Worm (Caenorhabditis elegans): ENCODE data around the gene ilys-5.

DNA sequence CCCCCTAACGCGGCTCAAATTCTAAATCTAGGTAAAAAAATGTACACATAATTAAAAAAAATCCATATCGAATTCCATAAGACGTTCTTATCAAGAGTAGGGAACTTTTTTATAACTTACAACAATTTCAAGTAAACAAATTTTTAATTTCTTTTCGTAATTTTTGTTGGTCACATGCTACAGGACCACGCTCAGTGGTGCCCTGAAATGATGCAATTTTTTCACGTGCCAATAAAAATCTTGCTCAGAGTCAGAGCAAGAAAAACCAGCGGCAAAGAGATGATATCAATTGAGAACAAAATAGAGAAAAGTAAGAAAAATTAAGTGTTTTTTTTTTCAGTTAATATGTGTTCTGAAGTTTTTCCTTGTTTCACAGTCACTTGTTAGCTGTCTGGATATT, 4.7 kb downstream of the ilys-5 start:
- TF ChIP-seq ama-1 (optimal IDR thresholded peaks at IDR 0.05) = no peak
- no peak for TF ChIP-seq flt-1 (GFP tag; IDR thresholded peaks at IDR 0.05)

Data from whole organism, early embryonic.